Worm (Caenorhabditis elegans): Measurements from ENCODE around the gene C30B5.2.

C30B5.2 gene

ce11 chrII:6178743-6179129, 18.2 kb upstream of the C30B5.2 start:
- TF ChIP-seq dao-5 (tag; optimal IDR thresholded peaks at IDR 0.05): no peak
- TF ChIP-seq W03F9.2 (tag; optimal IDR thresholded peaks at IDR 0.05): no peak
- no peak for TF ChIP-seq him-1 (tag; optimal IDR thresholded peaks at IDR 0.05)

ce11 chrII:6179531-6179930, 17.4 kb upstream of the C30B5.2 start, which contains the start of gene F40H3.1:
F40H3.1 (plus strand) TSS chrII:6179831.
- TF ChIP-seq W03F9.2 (tag; optimal IDR thresholded peaks at IDR 0.05) (no peak), dao-5 (tag; optimal IDR thresholded peaks at IDR 0.05) (no peak), him-1 (tag; optimal IDR thresholded peaks at IDR 0.05) (no peak)

- TF ChIP-seq him-1 (tag; optimal IDR thresholded peaks at IDR 0.05): no peak
- TF ChIP-seq W03F9.2 (tag; optimal IDR thresholded peaks at IDR 0.05): no peak
These were observed 16.4 kb upstream of the C30B5.2 start for ce11 chrII:6180552-6180951.

ce11 chrII:6181337-6181736, 15.6 kb upstream of the C30B5.2 start:
- TF ChIP-seq him-1 (tag; optimal IDR thresholded peaks at IDR 0.05): no peak
- no peak for TF ChIP-seq dao-5 (tag; optimal IDR thresholded peaks at IDR 0.05)
- no peak for TF ChIP-seq W03F9.2 (tag; optimal IDR thresholded peaks at IDR 0.05)

ce11 chrII:6190770-6191169, 6.2 kb upstream of the C30B5.2 start:
- TF ChIP-seq him-1 (tag; optimal IDR thresholded peaks at IDR 0.05): no peak
- TF ChIP-seq dao-5 (tag; optimal IDR thresholded peaks at IDR 0.05): no peak
- TF ChIP-seq W03F9.2 (tag; optimal IDR thresholded peaks at IDR 0.05): no peak

ce11 chrII:6191293-6191692, 5.7 kb upstream of the C30B5.2 start, which contains the start of gene fkh-8:
fkh-8 (minus strand) TSS chrII:6191393.
- TF ChIP-seq dao-5 (tag; optimal IDR thresholded peaks at IDR 0.05): no peak
- no peak for TF ChIP-seq W03F9.2 (tag; optimal IDR thresholded peaks at IDR 0.05)
- TF ChIP-seq him-1 (tag; optimal IDR thresholded peaks at IDR 0.05): no peak

- TF ChIP-seq dao-5 (tag; optimal IDR thresholded peaks at IDR 0.05) (no peak), him-1 (tag; optimal IDR thresholded peaks at IDR 0.05) (no peak), W03F9.2 (tag; optimal IDR thresholded peaks at IDR 0.05) (no peak)
These were observed 4.5 kb upstream of the C30B5.2 start, which contains the start of gene cpb-2 for ce11 chrII:6192484-6192883. cpb-2 (plus strand) TSS chrII:6192784.

ce11 chrII:6198468-6198867, 1.5 kb downstream of the C30B5.2 start, which contains the start of gene szy-4:
szy-4 (plus strand) TSS chrII:6198696.
- TF ChIP-seq dao-5 (tag; optimal IDR thresholded peaks at IDR 0.05) (no peak), him-1 (tag; optimal IDR thresholded peaks at IDR 0.05) (no peak), W03F9.2 (tag; optimal IDR thresholded peaks at IDR 0.05) (no peak)

- TF ChIP-seq dao-5 (tag; optimal IDR thresholded peaks at IDR 0.05): no peak
- TF ChIP-seq him-1 (tag; optimal IDR thresholded peaks at IDR 0.05): no peak
- no peak for TF ChIP-seq W03F9.2 (tag; optimal IDR thresholded peaks at IDR 0.05)
These were observed 2.0 kb downstream of the C30B5.2 start for ce11 chrII:6199010-6199409.

- no peak for TF ChIP-seq him-1 (tag; optimal IDR thresholded peaks at IDR 0.05)
- TF ChIP-seq W03F9.2 (tag; optimal IDR thresholded peaks at IDR 0.05): no peak
- no peak for TF ChIP-seq dao-5 (tag; optimal IDR thresholded peaks at IDR 0.05)
These were observed 5.9 kb downstream of the C30B5.2 start, which contains the start of gene C30B5.17 for ce11 chrII:6202910-6203309. C30B5.17 (minus strand) TSS chrII:6203010.

ce11 chrII:6207252-6207651, 10.3 kb downstream of the C30B5.2 start:
- TF ChIP-seq dao-5 (tag; optimal IDR thresholded peaks at IDR 0.05): no peak
- TF ChIP-seq W03F9.2 (tag; optimal IDR thresholded peaks at IDR 0.05): no peak
- TF ChIP-seq him-1 (tag; optimal IDR thresholded peaks at IDR 0.05): no peak

- TF ChIP-seq dao-5 (tag; optimal IDR thresholded peaks at IDR 0.05): no peak
- TF ChIP-seq him-1 (tag; optimal IDR thresholded peaks at IDR 0.05): no peak
- no peak for TF ChIP-seq W03F9.2 (tag; optimal IDR thresholded peaks at IDR 0.05)
These were observed 11.1 kb downstream of the C30B5.2 start, which contains the start of gene daf-37 for ce11 chrII:6208116-6208515. daf-37 (minus strand) TSS chrII:6208216.

ce11 chrII:6219346-6219745, 22.4 kb downstream of the C30B5.2 start, which contains the start of gene mks-2:
mks-2 (minus strand) TSS chrII:6219446.
- no peak for TF ChIP-seq him-1 (tag; optimal IDR thresholded peaks at IDR 0.05)
- no peak for TF ChIP-seq dao-5 (tag; optimal IDR thresholded peaks at IDR 0.05)
- TF ChIP-seq W03F9.2 (tag; optimal IDR thresholded peaks at IDR 0.05): no peak

- TF ChIP-seq him-1 (tag; optimal IDR thresholded peaks at IDR 0.05) (no peak), dao-5 (tag; optimal IDR thresholded peaks at IDR 0.05) (no peak), W03F9.2 (tag; optimal IDR thresholded peaks at IDR 0.05) (no peak)
These were observed 24.5 kb downstream of the C30B5.2 start for ce11 chrII:6221470-6221869.

ce11 chrII:6222558-6222957, 25.6 kb downstream of the C30B5.2 start, which contains the start of gene C30B5.6:
C30B5.6 (minus strand) TSS chrII:6222658.
- TF ChIP-seq dao-5 (tag; optimal IDR thresholded peaks at IDR 0.05): no peak
- TF ChIP-seq W03F9.2 (tag; optimal IDR thresholded peaks at IDR 0.05): no peak
- no peak for TF ChIP-seq him-1 (tag; optimal IDR thresholded peaks at IDR 0.05)

Data from whole organism, L4/young adult.